Fruit fly (Drosophila melanogaster) whole organism, wandering third instar larva: ENCODE measurements around the gene ACXC.

Experiments used
- CrebA ChIP-seq: fragments of 200-800 bp; sonication (Bioruptor generic); optimal IDR thresholded peaks from 2 replicates; lab custom pipeline; 2016; ENCODE audit warnings: missing biosample characterization, mild to moderate bottlenecking, missing genetic modification characterization, borderline replicate concordance
- Hr78 ChIP-seq: fragments of >200 bp; optimal IDR thresholded peaks from 2 replicates; lab custom pipeline; 2017; ENCODE audit warnings: missing biosample characterization, missing genetic modification characterization
- dmrt93B ChIP-seq: fragments of 200-800 bp; sonication (Bioruptor generic); optimal IDR thresholded peaks from 2 replicates; lab custom pipeline; 2018; ENCODE audit warnings: missing biosample characterization, mild to moderate bottlenecking, missing genetic modification characterization
- fru ChIP-seq: fragments of 200-800 bp; sonication (Bioruptor generic); optimal IDR thresholded peaks from 3 replicates; lab custom pipeline; 2016; ENCODE audit warnings: missing biosample characterization, mild to moderate bottlenecking, missing genetic modification characterization
- h ChIP-seq: fragments of 200-800 bp; sonication (Bioruptor generic); optimal IDR thresholded peaks from 3 replicates; lab custom pipeline; 2016; ENCODE audit warnings: missing biosample characterization, mild to moderate bottlenecking, missing genetic modification characterization
- pan ChIP-seq: fragments of >200 bp; optimal IDR thresholded peaks from 2 replicates; lab custom pipeline; 2017
- tai ChIP-seq: sonication (Bioruptor generic); optimal IDR thresholded peaks from 2 replicates; lab custom pipeline; 2016; ENCODE audit warnings: missing biosample characterization, missing genetic modification characterization
- usp ChIP-seq: fragments of >200 bp; optimal IDR thresholded peaks from 2 replicates; lab custom pipeline; 2017; ENCODE audit warnings: missing biosample characterization, missing genetic modification characterization

DNA sequence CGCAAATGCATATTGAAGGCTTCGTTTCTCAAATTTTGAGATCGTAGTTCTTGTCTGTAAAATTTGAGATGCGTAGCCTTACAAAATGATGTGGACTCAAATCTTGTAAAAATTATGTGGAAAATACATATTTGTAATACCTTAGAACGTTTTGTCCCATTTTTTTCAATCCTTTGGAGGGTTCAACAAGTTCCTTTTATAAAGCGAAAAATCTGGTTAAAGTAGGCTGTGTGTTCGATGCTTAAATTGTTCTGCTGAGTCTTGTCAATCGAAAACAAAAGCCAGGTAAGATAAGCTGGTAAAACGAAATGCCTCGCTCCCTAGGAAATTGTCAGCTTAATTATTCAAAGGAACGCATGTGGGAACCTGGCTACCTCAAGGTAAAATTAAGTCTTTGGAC, 13.0 kb downstream of the ACXC start, which contains the start of gene ACXE:
- TF ChIP-seq tai (GFP tag; lab: Kevin White, UChicago) (no peak), usp (GFP tag; lab: Kevin White, UChicago) (no peak), dmrt93B (GFP tag; lab: Kevin White, UChicago) (no peak), Hr78 (GFP tag; lab: Kevin White, UChicago) (no peak), pan (lab: Kevin White, UChicago) (no peak), fru (GFP tag; lab: Kevin White, UChicago) (no peak), h (GFP tag; lab: Kevin White, UChicago) (no peak), CrebA (GFP tag; lab: Kevin White, UChicago) (no peak)
